Worm (Caenorhabditis elegans) whole organism, L2 larva: Measurements from ENCODE around the gene melo-3.
"Not testable (repeated sequence)": the region's sequence is repeated elsewhere in the genome, so short reads cannot be mapped to it uniquely, and the experiment has no call there.

Source experiments
- C34F6.9 ChIP-seq: fragments of 150-350 bp; optimal IDR thresholded peaks from 2 replicates; lab custom pipeline; 2014; ENCODE audit warnings: missing biosample characterization, missing genetic modification characterization
- R02D3.7 ChIP-seq: fragments of 150-350 bp; optimal IDR thresholded peaks from 2 replicates; lab custom pipeline; 2014; ENCODE audit warnings: missing biosample characterization, missing genetic modification characterization
- Y55F3AM.14 ChIP-seq: fragments of 200-800 bp; sonication (Bioruptor generic); optimal IDR thresholded peaks from 2 replicates; lab custom pipeline; 2018; ENCODE audit warnings: mild to moderate bottlenecking, missing genetic modification characterization, missing compliant biosample characterization
- ZK546.5 ChIP-seq: sonication (generic microtip); optimal IDR thresholded peaks from 2 replicates; lab custom pipeline; 2017; ENCODE audit warnings: missing biosample characterization, missing genetic modification characterization
- alr-1 ChIP-seq: fragments of 150-350 bp; optimal IDR thresholded peaks from 2 replicates; lab custom pipeline; 2014; ENCODE audit warnings: missing biosample characterization, missing genetic modification characterization
- aly-2 ChIP-seq: fragments of 150-350 bp; optimal IDR thresholded peaks from 2 replicates; lab custom pipeline; 2014; ENCODE audit warnings: missing biosample characterization, missing genetic modification characterization
- ama-1 ChIP-seq: fragments of 150-350 bp; optimal IDR thresholded peaks from 2 replicates; lab custom pipeline; 2018; ENCODE audit warnings: inconsistent platforms
- ceh-16 ChIP-seq: fragments of 150-350 bp; optimal IDR thresholded peaks from 2 replicates; lab custom pipeline; 2014; ENCODE audit warnings: missing biosample characterization, missing genetic modification characterization
- crh-2 ChIP-seq: sonication (generic microtip); optimal IDR thresholded peaks from 2 replicates; lab custom pipeline; 2017; ENCODE audit warnings: missing biosample characterization, missing genetic modification characterization
- egl-27 ChIP-seq: sonication (generic microtip); optimal IDR thresholded peaks from 3 replicates; lab custom pipeline; 2017; ENCODE audit warnings: missing biosample characterization, missing genetic modification reagents, missing genetic modification characterization
- elt-1 ChIP-seq: fragments of 150-350 bp; optimal IDR thresholded peaks from 2 replicates; lab custom pipeline; 2014; ENCODE audit warnings: missing biosample characterization, missing genetic modification characterization
- elt-3 ChIP-seq: sonication (generic microtip); optimal IDR thresholded peaks from 2 replicates; lab custom pipeline; 2017; ENCODE audit warnings: missing biosample characterization, missing genetic modification characterization
- fos-1 ChIP-seq: fragments of 150-350 bp; optimal IDR thresholded peaks from 2 replicates; lab custom pipeline; 2014; ENCODE audit warnings: missing biosample characterization, missing genetic modification characterization
- gmeb-1 ChIP-seq: fragments of 150-350 bp; optimal IDR thresholded peaks from 2 replicates; lab custom pipeline; 2014; ENCODE audit warnings: missing biosample characterization, missing genetic modification characterization
- lin-39 ChIP-seq: fragments of 150-350 bp; optimal IDR thresholded peaks from 2 replicates; lab custom pipeline; 2014; ENCODE audit warnings: missing biosample characterization, missing genetic modification reagents, missing genetic modification characterization
- lsy-2 ChIP-seq, 2 experiments: fragments of 150-350 bp in 1 of 2; sonication (generic microtip) in 1 of 2; optimal IDR thresholded peaks; 2 replicates each; lab custom pipeline; 2014 to 2017; ENCODE audit warnings: missing biosample characterization in 2 of 2, missing genetic modification characterization in 2 of 2
- mab-5 ChIP-seq: fragments of 150-350 bp; optimal IDR thresholded peaks from 2 replicates; lab custom pipeline; 2014; ENCODE audit warnings: missing biosample characterization, missing genetic modification characterization
- nhr-12 ChIP-seq: fragments of 150-350 bp; optimal IDR thresholded peaks from 2 replicates; lab custom pipeline; 2014; ENCODE audit warnings: missing biosample characterization, missing genetic modification characterization
- nhr-129 ChIP-seq: fragments of 150-350 bp; optimal IDR thresholded peaks from 2 replicates; lab custom pipeline; 2014; ENCODE audit warnings: missing biosample characterization, missing genetic modification characterization
- nhr-21 ChIP-seq: fragments of 150-350 bp; optimal IDR thresholded peaks from 2 replicates; lab custom pipeline; 2014; ENCODE audit warnings: missing biosample characterization, missing genetic modification characterization
- nhr-23 ChIP-seq: fragments of 150-350 bp; optimal IDR thresholded peaks from 2 replicates; lab custom pipeline; 2014; ENCODE audit warnings: missing biosample characterization, missing genetic modification reagents, missing genetic modification characterization
- nhr-237 ChIP-seq: fragments of 150-350 bp; optimal IDR thresholded peaks from 2 replicates; lab custom pipeline; 2014; ENCODE audit warnings: missing biosample characterization, missing genetic modification characterization
- nhr-25 ChIP-seq: fragments of 150-350 bp; sonication (generic microtip); optimal IDR thresholded peaks from 3 replicates; lab custom pipeline; 2014; ENCODE audit warnings: missing biosample characterization, missing genetic modification characterization
- nhr-6 ChIP-seq: fragments of 150-350 bp; optimal IDR thresholded peaks from 2 replicates; lab custom pipeline; 2014; ENCODE audit warnings: missing biosample characterization, missing genetic modification characterization
- nhr-77 ChIP-seq: fragments of 150-350 bp; optimal IDR thresholded peaks from 2 replicates; lab custom pipeline; 2014; ENCODE audit warnings: missing biosample characterization, missing genetic modification characterization
- peb-1 ChIP-seq: fragments of 150-350 bp; optimal IDR thresholded peaks from 2 replicates; lab custom pipeline; 2014; ENCODE audit warnings: missing biosample characterization, missing genetic modification characterization
- sem-4 ChIP-seq: fragments of 150-350 bp; optimal IDR thresholded peaks from 2 replicates; lab custom pipeline; 2014; ENCODE audit warnings: missing biosample characterization, missing genetic modification reagents, missing genetic modification characterization
- skn-1 ChIP-seq: sonication (generic microtip); optimal IDR thresholded peaks from 2 replicates; lab custom pipeline; 2017; ENCODE audit warnings: missing biosample characterization, missing genetic modification characterization
- sma-3 ChIP-seq: sonication (generic microtip); optimal IDR thresholded peaks from 2 replicates; lab custom pipeline; 2016; ENCODE audit warnings: missing genetic modification reagents, missing genetic modification characterization, missing compliant biosample characterization
- sma-9 ChIP-seq, 2 experiments: fragments of 150-350 bp in 1 of 2; sonication (generic microtip) in 1 of 2; optimal IDR thresholded peaks; 2 replicates each; lab custom pipeline; 2014 to 2016; ENCODE audit warnings: missing genetic modification characterization in 2 of 2, mild to moderate bottlenecking in 1 of 2, missing biosample characterization in 1 of 2, missing compliant biosample characterization in 1 of 2, missing genetic modification reagents in 1 of 2, moderate library complexity in 1 of 2
- snpc-4 ChIP-seq: fragments of 150-350 bp; optimal IDR thresholded peaks from 2 replicates; lab custom pipeline; 2014; ENCODE audit warnings: missing biosample characterization, missing genetic modification characterization
- zag-1 ChIP-seq: fragments of 150-350 bp; optimal IDR thresholded peaks from 2 replicates; lab custom pipeline; 2014; ENCODE audit warnings: missing biosample characterization, missing genetic modification characterization
- ztf-1 ChIP-seq: fragments of 200-800 bp; sonication (Bioruptor generic); conservative IDR thresholded peaks from 2 replicates; pipeline ENCODE4 v1.3.6; 2022; ENCODE audit warnings: missing genetic modification characterization, missing compliant biosample characterization
- ztf-4 ChIP-seq: fragments of 150-350 bp; optimal IDR thresholded peaks from 2 replicates; lab custom pipeline; 2014; ENCODE audit warnings: missing biosample characterization, missing genetic modification characterization

Gene melo-3

ce11 chrV:15051720-15052119 lies 15.1 kb upstream of the melo-3 start:
- TF ChIP-seq zag-1 (tag; lab: Kevin White, UChicago) (no peak), snpc-4 (no peak), R02D3.7 (tag; lab: Kevin White, UChicago) (no peak), mab-5 (tag; lab: Kevin White, UChicago) (no peak), nhr-77 (tag; lab: Kevin White, UChicago) (no peak), sem-4 (tag; lab: Kevin White, UChicago) (no peak), ztf-1 (GFP tag; lab: Robert Waterston, UW) (no peak), nhr-237 (tag; lab: Kevin White, UChicago) (no peak), gmeb-1 (no peak), fos-1 (no peak)

ce11 chrV:15048107-15048506 lies 11.4 kb upstream of the melo-3 start, which contains the start of gene sdc-3:
sdc-3 (minus strand) TSS chrV:15048207.
- TF ChIP-seq nhr-25 (no peak), nhr-23 (tag; lab: Kevin White, UChicago) (no peak), C34F6.9 (tag; lab: Kevin White, UChicago) (peak; percentile 28), fos-1 (peak; percentile 18)

ce11 chrV:15031373-15031772 lies 5.3 kb downstream of the melo-3 start, which contains the start of gene cng-1:
cng-1 (minus strand) TSS chrV:15031473.
- TF ChIP-seq elt-1 (tag; lab: Kevin White, UChicago); nhr-12 (tag; lab: Kevin White, UChicago); lsy-2 (tag; optimal IDR thresholded peaks at IDR 0.05; lab: Kevin White, UChicago): not testable (repeated sequence)

- peak; percentile 64 for TF ChIP-seq sma-3 (GFP tag; lab: Kevin White, UChicago)
- no peak for TF ChIP-seq skn-1 (tag; lab: Kevin White, UChicago)
- TF ChIP-seq nhr-21 (tag; lab: Kevin White, UChicago) = peak; percentile 18
- peak; percentile 11 for TF ChIP-seq fos-1
- no peak for TF ChIP-seq elt-3 (tag; lab: Kevin White, UChicago)
- TF ChIP-seq snpc-4 = peak; percentile 94
- TF ChIP-seq sma-9 (GFP tag; optimal IDR thresholded peaks at IDR 0.05; lab: Kevin White, UChicago) = no peak
- no peak for TF ChIP-seq sma-9 (tag; optimal IDR thresholded peaks at IDR 0.05; lab: Kevin White, UChicago)
- no peak for TF ChIP-seq peb-1 (tag; lab: Kevin White, UChicago)
- TF ChIP-seq ceh-16 (tag; lab: Kevin White, UChicago) = peak; percentile 9
- no peak for TF ChIP-seq nhr-12 (tag; lab: Kevin White, UChicago)
- no peak for TF ChIP-seq C34F6.9 (tag; lab: Kevin White, UChicago)
- TF ChIP-seq gmeb-1 = peak; percentile 10
These were observed 7.7 kb downstream of the melo-3 start, which contains the start of gene F14H8.8 for ce11 chrV:15028896-15029519. F14H8.8 (plus strand) TSS chrV:15029469.

- TF ChIP-seq ZK546.5 (tag; lab: Kevin White, UChicago) (no peak), sma-9 (GFP tag; optimal IDR thresholded peaks at IDR 0.05; lab: Kevin White, UChicago) (no peak), sma-9 (tag; optimal IDR thresholded peaks at IDR 0.05; lab: Kevin White, UChicago) (no peak), elt-1 (tag; lab: Kevin White, UChicago) (no peak), crh-2 (tag; lab: Kevin White, UChicago) (no peak)
These were observed 13.1 kb downstream of the melo-3 start, which contains the start of gene F14H8.4 for ce11 chrV:15023544-15023943. F14H8.4 (plus strand) TSS chrV:15023844.

- TF ChIP-seq sma-9 (GFP tag; optimal IDR thresholded peaks at IDR 0.05; lab: Kevin White, UChicago) (no peak), sma-9 (tag; optimal IDR thresholded peaks at IDR 0.05; lab: Kevin White, UChicago) (no peak), sma-3 (GFP tag; lab: Kevin White, UChicago) (no peak), nhr-129 (no peak), nhr-25 (no peak), C34F6.9 (tag; lab: Kevin White, UChicago) (no peak), elt-1 (tag; lab: Kevin White, UChicago) (no peak), lin-39 (tag; lab: Kevin White, UChicago) (no peak), nhr-77 (tag; lab: Kevin White, UChicago) (no peak), fos-1 (no peak)
These were observed 15.9 kb downstream of the melo-3 start, which contains the start of gene F14H8.5 for ce11 chrV:15020732-15021131. F14H8.5 (plus strand) TSS chrV:15021032.

ce11 chrV:15020229-15020628 lies 16.4 kb downstream of the melo-3 start, which contains the start of gene F14H8.2:
F14H8.2 (minus strand) TSS chrV:15020329.
- no peak for TF ChIP-seq elt-3 (tag; lab: Kevin White, UChicago)
- TF ChIP-seq nhr-12 (tag; lab: Kevin White, UChicago) = no peak
- TF ChIP-seq crh-2 (tag; lab: Kevin White, UChicago) = no peak
- TF ChIP-seq nhr-6 (tag; lab: Kevin White, UChicago) = no peak
- no peak for TF ChIP-seq ztf-4 (tag; lab: Kevin White, UChicago)
- TF ChIP-seq C34F6.9 (tag; lab: Kevin White, UChicago) = no peak
- no peak for TF ChIP-seq mab-5 (tag; lab: Kevin White, UChicago)
- TF ChIP-seq ama-1 = no peak
- TF ChIP-seq aly-2 (tag; lab: Kevin White, UChicago) = no peak
- TF ChIP-seq alr-1 = no peak
- no peak for TF ChIP-seq egl-27 (tag; lab: Kevin White, UChicago)
- no peak for TF ChIP-seq ztf-1 (GFP tag; lab: Robert Waterston, UW)
- TF ChIP-seq ceh-16 (tag; lab: Kevin White, UChicago) = no peak
- no peak for TF ChIP-seq Y55F3AM.14 (GFP tag; lab: Kevin White, UChicago)
- TF ChIP-seq nhr-77 (tag; lab: Kevin White, UChicago) = no peak
